Fruit fly (Drosophila melanogaster) whole organism, wandering third instar larva: ENCODE results near the gene MagR.

ENCODE experiments used
- Abd-B ChIP-seq: fragments of >200 bp; optimal IDR thresholded peaks from 2 replicates; lab custom pipeline; 2017; ENCODE audit warnings: missing biosample characterization, missing genetic modification characterization
- CG32264 ChIP-seq: fragments of 200-800 bp; sonication (Bioruptor generic); optimal IDR thresholded peaks from 2 replicates; lab custom pipeline; 2016; ENCODE audit warnings: missing biosample characterization, missing genetic modification characterization
- CG9705 ChIP-seq: fragments of 200-800 bp; sonication (Bioruptor generic); optimal IDR thresholded peaks from 2 replicates; lab custom pipeline; 2018; ENCODE audit warnings: missing biosample characterization, mild to moderate bottlenecking, missing genetic modification characterization
- CrebA ChIP-seq: fragments of 200-800 bp; sonication (Bioruptor generic); optimal IDR thresholded peaks from 2 replicates; lab custom pipeline; 2016; ENCODE audit warnings: missing biosample characterization, mild to moderate bottlenecking, missing genetic modification characterization, borderline replicate concordance
- Dfd ChIP-seq: fragments of >200 bp; optimal IDR thresholded peaks from 2 replicates; lab custom pipeline; 2017; ENCODE audit warnings: missing biosample characterization, missing genetic modification characterization
- Dif ChIP-seq: fragments of 200-275, 200-300 bp; sonication (Bioruptor generic); optimal IDR thresholded peaks from 2 replicates; lab custom pipeline; 2018; ENCODE audit warnings: missing biosample characterization, missing genetic modification characterization; ENCODE audit not compliant: partially characterized antibody
- GATAd ChIP-seq: sonication (Bioruptor generic); optimal IDR thresholded peaks from 2 replicates; lab custom pipeline; 2016; ENCODE audit warnings: missing biosample characterization, missing genetic modification characterization
- HLH106 ChIP-seq: fragments of 200-800 bp; optimal IDR thresholded peaks from 3 replicates; lab custom pipeline; 2019; ENCODE audit warnings: missing biosample characterization, mild to moderate bottlenecking, missing genetic modification characterization, moderate library complexity
- Hr78 ChIP-seq: fragments of >200 bp; optimal IDR thresholded peaks from 2 replicates; lab custom pipeline; 2017; ENCODE audit warnings: missing biosample characterization, missing genetic modification characterization
- Hr83 ChIP-seq: fragments of 200-300 bp; sonication (Bioruptor generic); optimal IDR thresholded peaks from 2 replicates; lab custom pipeline; 2016; ENCODE audit warnings: missing biosample characterization, mild to moderate bottlenecking, missing genetic modification characterization, moderate library complexity; ENCODE audit not compliant: poor library complexity, severe bottlenecking
- Jra ChIP-seq: sonication (Bioruptor generic); optimal IDR thresholded peaks from 2 replicates; lab custom pipeline; 2016; ENCODE audit warnings: missing biosample characterization, missing genetic modification characterization
- Mio ChIP-seq: sonication (Bioruptor generic); optimal IDR thresholded peaks from 2 replicates; lab custom pipeline; 2016; ENCODE audit warnings: missing biosample characterization, missing genetic modification characterization
- Myc ChIP-seq: fragments of >200 bp; optimal IDR thresholded peaks from 2 replicates; lab custom pipeline; 2017
- N ChIP-seq: fragments of >200 bp; optimal IDR thresholded peaks from 2 replicates; lab custom pipeline; 2018; ENCODE audit warnings: missing biosample characterization, missing external identifiers, missing genetic modification characterization
- OdsH ChIP-seq: fragments of 200-800 bp; sonication (Bioruptor generic); optimal IDR thresholded peaks from 2 replicates; lab custom pipeline; 2016; ENCODE audit warnings: missing biosample characterization, mild to moderate bottlenecking, missing genetic modification characterization
- Rel ChIP-seq, 2 experiments: fragments of 200-800 bp; sonication (Bioruptor generic) in 1 of 2; optimal IDR thresholded peaks; 2 replicates in 1 of 2; 3 replicates in 1 of 2; lab custom pipeline; 2016 to 2019; ENCODE audit warnings: mild to moderate bottlenecking in 2 of 2, missing biosample characterization in 2 of 2, missing genetic modification characterization in 2 of 2, moderate library complexity in 1 of 2
- Sp1 ChIP-seq: fragments of 200-800 bp; sonication (Bioruptor generic); optimal IDR thresholded peaks from 3 replicates; lab custom pipeline; 2019; ENCODE audit warnings: missing biosample characterization, mild to moderate bottlenecking, missing genetic modification characterization, moderate library complexity
- Vsx2 ChIP-seq: fragments of 200-300, 225-300 bp; sonication (Bioruptor generic); optimal IDR thresholded peaks from 2 replicates; lab custom pipeline; 2018; ENCODE audit warnings: missing biosample characterization, missing genetic modification characterization; ENCODE audit not compliant: partially characterized antibody
- br ChIP-seq: fragments of 200-800 bp; sonication (Bioruptor generic); optimal IDR thresholded peaks from 2 replicates; lab custom pipeline; 2016; ENCODE audit warnings: missing biosample characterization, missing genetic modification characterization
- brk ChIP-seq: fragments of 200-800 bp; sonication (Bioruptor generic); optimal IDR thresholded peaks from 2 replicates; lab custom pipeline; 2016; ENCODE audit warnings: missing biosample characterization, mild to moderate bottlenecking, missing genetic modification characterization
- dl ChIP-seq, 2 experiments: fragments of 175-275, 200-275 bp in 1 of 2; fragments of 200-275 bp in 1 of 2; sonication (Bioruptor generic); optimal IDR thresholded peaks; lab custom pipeline; 2018; ENCODE audit warnings: mild to moderate bottlenecking in 2 of 2, missing biosample characterization in 2 of 2, missing genetic modification characterization in 2 of 2, moderate library complexity in 2 of 2; ENCODE audit not compliant: partially characterized antibody in 2 of 2, insufficient read depth in 1 of 2
- dmrt93B ChIP-seq: fragments of 200-800 bp; sonication (Bioruptor generic); optimal IDR thresholded peaks from 2 replicates; lab custom pipeline; 2018; ENCODE audit warnings: missing biosample characterization, mild to moderate bottlenecking, missing genetic modification characterization
- dsf ChIP-seq: sonication (Bioruptor generic); optimal IDR thresholded peaks from 2 replicates; lab custom pipeline; 2016; ENCODE audit warnings: missing biosample characterization, missing genetic modification characterization, borderline replicate concordance
- ey ChIP-seq: fragments of 200-800 bp; sonication (Bioruptor generic); optimal IDR thresholded peaks from 2 replicates; lab custom pipeline; 2016; ENCODE audit warnings: missing biosample characterization, missing genetic modification characterization
- foxo ChIP-seq, 2 experiments: fragments of 200-800 bp; sonication (Bioruptor generic); optimal IDR thresholded peaks; 2 replicates in 1 of 2; 3 replicates in 1 of 2; lab custom pipeline; 2016 to 2017; ENCODE audit warnings: missing biosample characterization in 2 of 2, missing genetic modification characterization in 2 of 2
- fru ChIP-seq: fragments of 200-800 bp; sonication (Bioruptor generic); optimal IDR thresholded peaks from 3 replicates; lab custom pipeline; 2016; ENCODE audit warnings: missing biosample characterization, mild to moderate bottlenecking, missing genetic modification characterization
- h ChIP-seq: fragments of 200-800 bp; sonication (Bioruptor generic); optimal IDR thresholded peaks from 3 replicates; lab custom pipeline; 2016; ENCODE audit warnings: missing biosample characterization, mild to moderate bottlenecking, missing genetic modification characterization
- jim ChIP-seq: fragments of 175-275, 200-325 bp; sonication (Bioruptor generic); optimal IDR thresholded peaks from 2 replicates; lab custom pipeline; 2016; ENCODE audit warnings: missing biosample characterization, mild to moderate bottlenecking, missing genetic modification characterization
- lola ChIP-seq: fragments of >200 bp; optimal IDR thresholded peaks from 2 replicates; lab custom pipeline; 2017; ENCODE audit warnings: missing biosample characterization, missing genetic modification characterization
- pan ChIP-seq: fragments of >200 bp; optimal IDR thresholded peaks from 2 replicates; lab custom pipeline; 2017
- psq ChIP-seq: fragments of 200-800 bp; sonication (Bioruptor generic); optimal IDR thresholded peaks from 3 replicates; lab custom pipeline; 2017; ENCODE audit warnings: missing biosample characterization, mild to moderate bottlenecking, missing genetic modification characterization, moderate library complexity
- rgr ChIP-seq: fragments of 200-800 bp; sonication (Bioruptor generic); optimal IDR thresholded peaks from 3 replicates; lab custom pipeline; 2016; ENCODE audit warnings: missing biosample characterization, mild to moderate bottlenecking, missing genetic modification characterization
- sage ChIP-seq: fragments of 200-800 bp; sonication (Bioruptor generic); optimal IDR thresholded peaks from 2 replicates; lab custom pipeline; 2016; ENCODE audit warnings: missing biosample characterization, mild to moderate bottlenecking, missing genetic modification characterization
- sv ChIP-seq: fragments of 200-800 bp; sonication (Bioruptor generic); optimal IDR thresholded peaks from 3 replicates; lab custom pipeline; 2016; ENCODE audit warnings: missing biosample characterization, missing genetic modification characterization
- tai ChIP-seq: sonication (Bioruptor generic); optimal IDR thresholded peaks from 2 replicates; lab custom pipeline; 2016; ENCODE audit warnings: missing biosample characterization, missing genetic modification characterization
- usp ChIP-seq: fragments of >200 bp; optimal IDR thresholded peaks from 2 replicates; lab custom pipeline; 2017; ENCODE audit warnings: missing biosample characterization, missing genetic modification characterization
- woc ChIP-seq: sonication (Bioruptor generic); optimal IDR thresholded peaks from 2 replicates; lab custom pipeline; 2016; ENCODE audit warnings: missing biosample characterization, mild to moderate bottlenecking, missing genetic modification characterization

The MagR gene

DNA sequence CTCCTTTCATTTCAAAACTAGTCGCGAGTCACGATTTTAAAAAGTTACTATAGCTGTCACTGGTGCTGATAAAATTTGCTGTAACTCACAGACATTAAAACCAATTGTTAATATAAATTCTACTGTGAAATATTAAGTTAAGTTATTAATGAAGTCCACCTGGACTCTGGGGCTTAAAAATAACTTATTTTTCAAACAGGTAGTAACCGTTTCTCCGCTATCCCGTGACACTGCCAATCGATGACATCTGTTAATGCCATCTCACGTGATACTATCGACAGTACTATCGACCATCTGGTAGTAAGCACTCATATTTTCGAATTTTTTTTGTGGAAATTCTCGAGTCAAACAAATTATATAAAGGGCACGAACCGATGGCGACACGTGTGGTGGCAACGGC is at the start of gene MagR, which contains the start of gene CG12379:
Gene MagR, plus strand, starts transcription at position 276 of the 400 bp plus-strand sequence.
Gene CG12379, minus strand, starts transcription at position 2 of the 400 bp plus-strand sequence.
- TF ChIP-seq brk (GFP tag; lab: Kevin White, UChicago) = no peak
- TF ChIP-seq ey (GFP tag; lab: Kevin White, UChicago) = peak; percentile 57
- TF ChIP-seq Abd-B (GFP tag; lab: Kevin White, UChicago) = no peak
- peak; percentile 32 for TF ChIP-seq psq
- TF ChIP-seq Jra (GFP tag; lab: Kevin White, UChicago) = no peak
- TF ChIP-seq Hr83 (GFP tag; lab: Kevin White, UChicago) = no peak
- no peak for TF ChIP-seq pan (lab: Kevin White, UChicago)
- peak; percentile 48 for TF ChIP-seq br (GFP tag; lab: Kevin White, UChicago)
- TF ChIP-seq CG9705 (GFP tag; lab: Kevin White, UChicago) = peak; percentile 71
- no peak for TF ChIP-seq lola (GFP tag; lab: Kevin White, UChicago)
- no peak for TF ChIP-seq dsf (GFP tag; lab: Kevin White, UChicago)
- no peak for TF ChIP-seq tai (GFP tag; lab: Kevin White, UChicago)
- TF ChIP-seq Dfd (GFP tag; lab: Kevin White, UChicago) = no peak
- no peak for TF ChIP-seq CG32264
- TF ChIP-seq sage (GFP tag; lab: Kevin White, UChicago) = no peak
- no peak for TF ChIP-seq Mio
- no peak for TF ChIP-seq GATAd
- TF ChIP-seq h (GFP tag; lab: Kevin White, UChicago) = peak; percentile 73
- TF ChIP-seq jim (GFP tag; lab: Kevin White, UChicago) = no peak
- peak; percentile 69 for TF ChIP-seq Sp1 (GFP tag; lab: Kevin White, UChicago)
- TF ChIP-seq foxo (GFP tag; optimal IDR thresholded peaks at IDR 0.05; lab: Kevin White, UChicago) = peak in 1 of 2 experiments; percentile 59
- peak; percentile 71 for TF ChIP-seq fru (GFP tag; lab: Kevin White, UChicago)
- no peak for TF ChIP-seq Vsx2
- no peak for TF ChIP-seq OdsH (GFP tag; lab: Kevin White, UChicago)
- no peak for TF ChIP-seq Hr78 (GFP tag; lab: Kevin White, UChicago)
- TF ChIP-seq Rel (GFP tag; optimal IDR thresholded peaks at IDR 0.05; lab: Kevin White, UChicago) = no peak
- peak; percentile 28 for TF ChIP-seq Rel (tag; optimal IDR thresholded peaks at IDR 0.05; lab: Kevin White, UChicago)
- TF ChIP-seq N (GFP tag; lab: Kevin White, UChicago) = no peak
- peak; percentile 68 for TF ChIP-seq Myc (lab: Kevin White, UChicago)
- peak; percentile 81 for TF ChIP-seq HLH106
- no peak for TF ChIP-seq Dif (GFP tag; lab: Kevin White, UChicago)
- TF ChIP-seq usp (GFP tag; lab: Kevin White, UChicago) = no peak
- peak; percentile 35 for TF ChIP-seq sv (GFP tag; lab: Kevin White, UChicago)
- TF ChIP-seq woc (GFP tag; lab: Kevin White, UChicago) = peak; percentile 88
- TF ChIP-seq dmrt93B (GFP tag; lab: Kevin White, UChicago) = no peak
- peak; percentile 53 for TF ChIP-seq rgr
- no peak for TF ChIP-seq dl (GFP tag; optimal IDR thresholded peaks at IDR 0.05; lab: Kevin White, UChicago; ENCODE audit: insufficient read depth in 1 of 2, partially characterized antibody in 2 of 2)
- TF ChIP-seq CrebA (GFP tag; lab: Kevin White, UChicago) = no peak
- TF ChIP-seq, all 38 proteins: peak for 14

DNA sequence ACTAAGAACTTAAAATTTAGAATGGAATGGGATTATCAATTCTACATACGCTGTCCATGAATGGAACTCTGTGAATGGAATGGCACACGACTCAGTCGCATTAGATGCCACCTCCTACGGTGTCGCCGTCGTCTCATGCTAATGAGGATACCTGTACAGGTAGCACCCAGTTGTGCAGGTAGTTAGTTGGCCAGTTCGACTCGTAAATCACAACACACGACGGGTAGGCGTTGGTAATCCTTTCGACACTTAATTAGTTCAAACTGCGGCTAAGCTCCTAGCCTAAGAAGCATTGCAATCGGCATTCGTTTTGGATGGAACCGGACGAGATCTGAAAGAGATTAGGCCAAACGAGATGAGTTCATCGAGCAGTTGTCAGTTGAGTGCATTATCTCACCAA is 49.7 kb upstream of the MagR start:
- TF ChIP-seq brk (GFP tag; lab: Kevin White, UChicago) (no peak), ey (GFP tag; lab: Kevin White, UChicago) (no peak), tai (GFP tag; lab: Kevin White, UChicago) (no peak), OdsH (GFP tag; lab: Kevin White, UChicago) (no peak), jim (GFP tag; lab: Kevin White, UChicago) (no peak), Jra (GFP tag; lab: Kevin White, UChicago) (no peak), Mio (no peak), CrebA (GFP tag; lab: Kevin White, UChicago) (no peak), sv (GFP tag; lab: Kevin White, UChicago) (no peak), CG32264 (no peak), Hr78 (GFP tag; lab: Kevin White, UChicago) (no peak), Hr83 (GFP tag; lab: Kevin White, UChicago) (no peak), HLH106 (no peak)
